Worm (Caenorhabditis elegans) whole organism, midembryonic: Measurements from ENCODE around the gene F35E8.7.

Experiments used
- T22C8.4 ChIP-seq: fragments of 200-800 bp; sonication (Bioruptor generic); IDR thresholded peaks from 2 replicates; pipeline ENCODE4 v1.3.6; 2022; ENCODE audit warnings: missing genetic modification characterization, missing compliant biosample characterization
- cog-1 ChIP-seq: sonication (generic microtip); optimal IDR thresholded peaks from 2 replicates; lab custom pipeline; 2016; ENCODE audit warnings: missing genetic modification characterization, missing compliant biosample characterization
- flt-1 ChIP-seq: fragments of 200-800 bp; sonication (Bioruptor generic); IDR thresholded peaks from 2 replicates; pipeline ENCODE4 v1.3.6; 2022; ENCODE audit warnings: missing genetic modification characterization, missing compliant biosample characterization
- klf-2 ChIP-seq: fragments of 200-800 bp; sonication (Bioruptor generic); conservative IDR thresholded peaks from 2 replicates; pipeline ENCODE4 v1.3.6; 2022; ENCODE audit warnings: missing genetic modification reagents, missing genetic modification characterization, missing compliant biosample characterization
- med-1 ChIP-seq: sonication (generic microtip); optimal IDR thresholded peaks from 2 replicates; lab custom pipeline; 2017; ENCODE audit warnings: missing genetic modification characterization, mild to moderate bottlenecking, missing compliant biosample characterization, antibody characterized with exemption, missing genetic modification reagents; ENCODE audit not compliant: insufficient read depth
- ref-1 ChIP-seq: fragments of 200-800 bp; sonication (Bioruptor generic); conservative IDR thresholded peaks from 2 replicates; pipeline ENCODE4 v1.3.6; 2022; ENCODE audit warnings: missing genetic modification reagents, missing genetic modification characterization, missing compliant biosample characterization
- tab-1 ChIP-seq: fragments of 200-800 bp; sonication (Bioruptor generic); IDR thresholded peaks from 2 replicates; pipeline ENCODE4 v1.3.6; 2022; ENCODE audit warnings: missing genetic modification characterization, missing compliant biosample characterization
- ztf-23 ChIP-seq: fragments of 200-800 bp; sonication (Bioruptor generic); IDR thresholded peaks from 2 replicates; pipeline ENCODE4 v1.3.6; 2022; ENCODE audit warnings: missing genetic modification reagents, missing genetic modification characterization, missing compliant biosample characterization
- ztf-29 ChIP-seq: fragments of 200-800 bp; sonication (Bioruptor generic); IDR thresholded peaks from 2 replicates; pipeline ENCODE4 v1.3.6; 2022; ENCODE audit warnings: missing genetic modification reagents, missing genetic modification characterization, missing compliant biosample characterization

Gene F35E8.7

ce11 chrV:15913714-15914113, at the start of gene F35E8.7:
TSS of gene F35E8.7 (plus strand) at chrV:15914014.
- TF ChIP-seq ztf-23 (GFP tag; lab: Robert Waterston, UW): no peak
- TF ChIP-seq klf-2 (GFP tag; lab: Robert Waterston, UW): no peak
- TF ChIP-seq cog-1: no peak
- TF ChIP-seq T22C8.4: no peak
- TF ChIP-seq ref-1: no peak
- TF ChIP-seq tab-1 (GFP tag; lab: Robert Waterston, UW): no peak
- no peak for TF ChIP-seq flt-1 (GFP tag; lab: Robert Waterston, UW)
- no peak for TF ChIP-seq ztf-29 (GFP tag; lab: Robert Waterston, UW)
- no peak for TF ChIP-seq med-1

ce11 chrV:15865839-15866238, 48.0 kb upstream of the F35E8.7 start, which contains the start of gene srh-293:
TSS of gene srh-293 (plus strand) at chrV:15866139.
- TF ChIP-seq tab-1 (GFP tag; lab: Robert Waterston, UW) (no peak), ztf-23 (GFP tag; lab: Robert Waterston, UW) (no peak), cog-1 (no peak), med-1 (no peak), flt-1 (GFP tag; lab: Robert Waterston, UW) (no peak), ztf-29 (GFP tag; lab: Robert Waterston, UW) (no peak), ref-1 (no peak), klf-2 (GFP tag; lab: Robert Waterston, UW) (no peak), T22C8.4 (no peak)

ce11 chrV:15867373-15867772, 46.4 kb upstream of the F35E8.7 start, which contains the start of gene fbxa-197:
TSS of gene fbxa-197 (plus strand) at chrV:15867673.
- TF ChIP-seq ztf-29 (GFP tag; lab: Robert Waterston, UW) (no peak), cog-1 (no peak)

ce11 chrV:15870356-15870755, 43.5 kb upstream of the F35E8.7 start, which contains the start of gene str-57:
TSS of gene str-57 (plus strand) at chrV:15870656.
- TF ChIP-seq ztf-29 (GFP tag; lab: Robert Waterston, UW): no peak
- no peak for TF ChIP-seq flt-1 (GFP tag; lab: Robert Waterston, UW)

- no peak for TF ChIP-seq T22C8.4
- TF ChIP-seq flt-1 (GFP tag; lab: Robert Waterston, UW): no peak
- no peak for TF ChIP-seq ref-1
- TF ChIP-seq cog-1: no peak
- no peak for TF ChIP-seq ztf-23 (GFP tag; lab: Robert Waterston, UW)
- TF ChIP-seq ztf-29 (GFP tag; lab: Robert Waterston, UW): no peak
- no peak for TF ChIP-seq tab-1 (GFP tag; lab: Robert Waterston, UW)
- no peak for TF ChIP-seq med-1
- TF ChIP-seq klf-2 (GFP tag; lab: Robert Waterston, UW): no peak
These were observed 41.5 kb upstream of the F35E8.7 start, which contains the start of gene str-56 for ce11 chrV:15872273-15872672. TSS of gene str-56 (plus strand) at chrV:15872573.

ce11 chrV:15873762-15874161, 40.1 kb upstream of the F35E8.7 start:
- TF ChIP-seq ztf-29 (GFP tag; lab: Robert Waterston, UW) (peak; percentile 100), klf-2 (GFP tag; lab: Robert Waterston, UW) (peak; percentile 99), flt-1 (GFP tag; lab: Robert Waterston, UW) (peak; percentile 99), ref-1 (peak; percentile 100), med-1 (peak; percentile 91), ztf-23 (GFP tag; lab: Robert Waterston, UW) (peak; percentile 99), T22C8.4 (peak; percentile 99), cog-1 (peak; percentile 96), tab-1 (GFP tag; lab: Robert Waterston, UW) (peak; percentile 100)

- TF ChIP-seq T22C8.4 (no peak), tab-1 (GFP tag; lab: Robert Waterston, UW) (no peak), flt-1 (GFP tag; lab: Robert Waterston, UW) (no peak), klf-2 (GFP tag; lab: Robert Waterston, UW) (no peak), med-1 (no peak), ztf-29 (GFP tag; lab: Robert Waterston, UW) (no peak), cog-1 (no peak), ref-1 (no peak), ztf-23 (GFP tag; lab: Robert Waterston, UW) (no peak)
These were observed 37.5 kb upstream of the F35E8.7 start, which contains the start of gene nhr-102 for ce11 chrV:15876308-15876707. TSS of gene nhr-102 (minus strand) at chrV:15876408.

ce11 chrV:15879508-15879907, 34.3 kb upstream of the F35E8.7 start, which contains the start of gene nhr-84:
TSS of gene nhr-84 (minus strand) at chrV:15879608.
- TF ChIP-seq ref-1 (no peak), med-1 (no peak), flt-1 (GFP tag; lab: Robert Waterston, UW) (no peak), tab-1 (GFP tag; lab: Robert Waterston, UW) (no peak), ztf-29 (GFP tag; lab: Robert Waterston, UW) (no peak), klf-2 (GFP tag; lab: Robert Waterston, UW) (no peak)

- TF ChIP-seq flt-1 (GFP tag; lab: Robert Waterston, UW) (no peak), T22C8.4 (no peak), ref-1 (no peak), cog-1 (no peak), ztf-23 (GFP tag; lab: Robert Waterston, UW) (no peak)
These were observed 33.8 kb upstream of the F35E8.7 start for ce11 chrV:15880033-15880432.

- TF ChIP-seq tab-1 (GFP tag; lab: Robert Waterston, UW): no peak
- TF ChIP-seq ztf-23 (GFP tag; lab: Robert Waterston, UW): no peak
- TF ChIP-seq ref-1: no peak
- TF ChIP-seq klf-2 (GFP tag; lab: Robert Waterston, UW): no peak
- no peak for TF ChIP-seq med-1
- TF ChIP-seq T22C8.4: no peak
These were observed 33.1 kb upstream of the F35E8.7 start for ce11 chrV:15880705-15881104.

- TF ChIP-seq cog-1 (no peak), tab-1 (GFP tag; lab: Robert Waterston, UW) (no peak), ztf-23 (GFP tag; lab: Robert Waterston, UW) (no peak), med-1 (no peak), ref-1 (no peak), ztf-29 (GFP tag; lab: Robert Waterston, UW) (no peak), klf-2 (GFP tag; lab: Robert Waterston, UW) (no peak)
These were observed 29.1 kb upstream of the F35E8.7 start, which contains the start of gene oac-42 for ce11 chrV:15884698-15885097. TSS of gene oac-42 (minus strand) at chrV:15884798.
